Worm (Caenorhabditis elegans) whole organism, early embryonic: ENCODE data around the gene C14H10.3.
A peak's percentile ranks its signal among the peaks of the same experiment; 100 is the strongest.

ENCODE experiments used
- B0310.2 ChIP-seq: sonication (generic microtip); optimal IDR thresholded peaks from 2 replicates; lab custom pipeline; 2016; ENCODE audit warnings: mild to moderate bottlenecking, missing genetic modification characterization, missing compliant biosample characterization
- F13C5.2 ChIP-seq: sonication (generic microtip); optimal IDR thresholded peaks from 2 replicates; lab custom pipeline; 2017; ENCODE audit warnings: mild to moderate bottlenecking, missing genetic modification characterization, inconsistent platforms, missing compliant biosample characterization
- aly-1 ChIP-seq: sonication (generic microtip); optimal IDR thresholded peaks from 2 replicates; lab custom pipeline; 2016; ENCODE audit warnings: missing genetic modification characterization, missing compliant biosample characterization
- ama-1 ChIP-seq: fragments of 150-350 bp; optimal IDR thresholded peaks from 2 replicates; lab custom pipeline; 2014
- ceh-13 ChIP-seq: fragments of 200-800 bp; sonication (Bioruptor generic); optimal IDR thresholded peaks from 2 replicates; lab custom pipeline; 2018; ENCODE audit warnings: mild to moderate bottlenecking, missing genetic modification characterization, missing compliant biosample characterization
- ets-7 ChIP-seq: sonication (generic microtip); optimal IDR thresholded peaks from 2 replicates; lab custom pipeline; 2016; ENCODE audit warnings: missing genotype, missing genetic modification characterization, missing compliant biosample characterization
- flt-1 ChIP-seq: fragments of 200-800 bp; sonication (Bioruptor generic); IDR thresholded peaks from 2 replicates; pipeline ENCODE4 v1.3.6; 2022; ENCODE audit warnings: missing genetic modification characterization, missing compliant biosample characterization
- hmbx-1 ChIP-seq: sonication (generic microtip); optimal IDR thresholded peaks from 2 replicates; lab custom pipeline; 2016; ENCODE audit warnings: mild to moderate bottlenecking, missing genetic modification characterization, missing compliant biosample characterization
- pes-1 ChIP-seq: fragments of 200-800 bp; sonication (Bioruptor generic); IDR thresholded peaks from 2 replicates; pipeline ENCODE4 v1.3.6; 2022; ENCODE audit warnings: missing genetic modification reagents, missing genetic modification characterization, missing compliant biosample characterization
- sea-1 ChIP-seq: fragments of 200-800 bp; sonication (Bioruptor generic); conservative IDR thresholded peaks from 2 replicates; pipeline ENCODE4 v1.3.6; 2022; ENCODE audit warnings: missing genetic modification characterization, missing compliant biosample characterization
- tbx-11 ChIP-seq: fragments of 200-800 bp; sonication (Bioruptor generic); IDR thresholded peaks from 2 replicates; pipeline ENCODE4 v1.3.6; 2022; ENCODE audit warnings: missing genetic modification characterization, missing compliant biosample characterization

ce11 chrX:10219184-10219705 lies 8.7 kb downstream of the C14H10.3 start:
- TF ChIP-seq aly-1 (tag; lab: Kevin White, UChicago) (no peak), hmbx-1 (no peak), ets-7 (no peak), tbx-11 (GFP tag; lab: Robert Waterston, UW) (0 out of 2 replicates have a peak, but pooled peaks have one; percentile 43), flt-1 (GFP tag; lab: Robert Waterston, UW) (no peak), sea-1 (GFP tag; lab: Robert Waterston, UW) (no peak), ceh-13 (no peak), F13C5.2 (tag; lab: Kevin White, UChicago) (no peak), ama-1 (lab: Kevin White, UChicago) (no peak), pes-1 (GFP tag; lab: Robert Waterston, UW) (no peak), B0310.2 (tag; lab: Kevin White, UChicago) (no peak)
